Worm (Caenorhabditis elegans): Measurements from ENCODE around the gene F53F8.6.

Gene F53F8.6

ce11 chrV:20703998-20704572 is at the start of gene F53F8.6, which contains the start of gene F53F8.5:
Gene F53F8.6 (plus strand): TSS chrV:20704227.
Gene F53F8.5 (minus strand): TSS chrV:20704049.
- no peak for TF ChIP-seq pha-4 (GFP tag; IDR thresholded peaks at IDR 0.05)
- no peak for TF ChIP-seq pha-4 (tag; optimal IDR thresholded peaks at IDR 0.05)
- peak; percentile 46 for TF ChIP-seq hlh-30 (tag; optimal IDR thresholded peaks at IDR 0.05; ENCODE audit: insufficient read depth)
- TF ChIP-seq F44E2.7 (GFP tag; IDR thresholded peaks at IDR 0.05): no peak
- TF ChIP-seq Y48G9A.11 (GFP tag; IDR thresholded peaks at IDR 0.05): peak; percentile 97
- TF ChIP-seq Y5F2A.4 (GFP tag; optimal IDR thresholded peaks at IDR 0.05): no peak
- TF ChIP-seq lin-1 (GFP tag; IDR thresholded peaks at IDR 0.05): no peak
- TF ChIP-seq lsy-2 (tag; optimal IDR thresholded peaks at IDR 0.05): peak in 1 of 2 experiments; percentile 66
- TF ChIP-seq mes-2 (tag; optimal IDR thresholded peaks at IDR 0.05; ENCODE audit: poor library complexity, severe bottlenecking): peak; percentile 74
- TF ChIP-seq dve-1 (tag; optimal IDR thresholded peaks at IDR 0.05; ENCODE audit: insufficient read depth): peak; percentile 53
- TF ChIP-seq rbr-2 (tag; optimal IDR thresholded peaks at IDR 0.05): no peak
- TF ChIP-seq snpc-4 (tag; optimal IDR thresholded peaks at IDR 0.05): no peak
- peak; percentile 31; the same call in 1 of the 2 replicates for TF ChIP-seq hmg-1.1 (GFP tag; IDR thresholded peaks at IDR 0.05)
- TF ChIP-seq lir-3 (tag; optimal IDR thresholded peaks at IDR 0.05): no peak
- peak; percentile 12 for TF ChIP-seq ces-1 (GFP tag; optimal IDR thresholded peaks at IDR 0.05)
- peak; percentile 29 for TF ChIP-seq nhr-6 (tag; optimal IDR thresholded peaks at IDR 0.05)
- TF ChIP-seq nhr-102 (tag; optimal IDR thresholded peaks at IDR 0.05): no peak
- no peak for TF ChIP-seq F26F4.8 (GFP tag; conservative IDR thresholded peaks at IDR 0.05)
- no peak for TF ChIP-seq daf-19 (GFP tag; conservative IDR thresholded peaks at IDR 0.05)
- TF ChIP-seq dpl-1 (GFP tag; optimal IDR thresholded peaks at IDR 0.05): peak; percentile 85
- TF ChIP-seq Y105C5A.15 (GFP tag; IDR thresholded peaks at IDR 0.05): no peak
- TF ChIP-seq unc-62 (GFP tag; optimal IDR thresholded peaks at IDR 0.05 in 1 of 2): no peak
- TF ChIP-seq unc-62 (tag; optimal IDR thresholded peaks at IDR 0.05): no peak
- TF ChIP-seq egl-43 (GFP tag; IDR thresholded peaks at IDR 0.05): no peak
- TF ChIP-seq ztf-7 (tag; optimal IDR thresholded peaks at IDR 0.05): no peak
- no peak for TF ChIP-seq dmd-8 (GFP tag; IDR thresholded peaks at IDR 0.05)
- TF ChIP-seq zfp-3 (GFP tag; conservative IDR thresholded peaks at IDR 0.05): no peak
- peak; percentile 27 for TF ChIP-seq mep-1 (tag; optimal IDR thresholded peaks at IDR 0.05)
- TF ChIP-seq nhr-76 (tag; optimal IDR thresholded peaks at IDR 0.05): no peak
- no peak for TF ChIP-seq unc-39 (tag; optimal IDR thresholded peaks at IDR 0.05)
- no peak for TF ChIP-seq D1046.2 (GFP tag; IDR thresholded peaks at IDR 0.05)
- no peak for TF ChIP-seq T26A8.4 (GFP tag; IDR thresholded peaks at IDR 0.05)
- no peak for TF ChIP-seq fos-1 (tag; optimal IDR thresholded peaks at IDR 0.05)
- TF ChIP-seq dmd-6 (GFP tag; IDR thresholded peaks at IDR 0.05): no peak
- TF ChIP-seq duxl-1 (tag; optimal IDR thresholded peaks at IDR 0.05; ENCODE audit: poor library complexity): no peak
- no peak for TF ChIP-seq vab-7 (GFP tag; IDR thresholded peaks at IDR 0.05)
- no peak for TF ChIP-seq set-16 (GFP tag; IDR thresholded peaks at IDR 0.05)
- peak; percentile 27; the same call in 1 of the 2 replicates for TF ChIP-seq lin-38 (GFP tag; IDR thresholded peaks at IDR 0.05)
- peak; percentile 96 for TF ChIP-seq T20F7.1 (GFP tag; optimal IDR thresholded peaks at IDR 0.05)
- no peak for TF ChIP-seq hlh-11 (tag; optimal IDR thresholded peaks at IDR 0.05)
- no peak for TF ChIP-seq ztf-11 (tag; optimal IDR thresholded peaks at IDR 0.05)

ce11 chrV:20654350-20654749 is 49.7 kb upstream of the F53F8.6 start, which contains the start of gene mnr-1:
Gene mnr-1 (plus strand): TSS chrV:20654650.
- TF ChIP-seq nhr-237 (tag; optimal IDR thresholded peaks at IDR 0.05) (no peak), ceh-32 (tag; optimal IDR thresholded peaks at IDR 0.05; ENCODE audit: poor library complexity) (no peak), ZK546.5 (tag; optimal IDR thresholded peaks at IDR 0.05) (no peak), dmd-6 (GFP tag; IDR thresholded peaks at IDR 0.05) (no peak), ama-1 (optimal IDR thresholded peaks at IDR 0.05) (no peak), pha-4 (GFP tag; IDR thresholded peaks at IDR 0.05) (no peak), pha-4 (tag; optimal IDR thresholded peaks at IDR 0.05) (no peak), snpc-1.2 (GFP tag; IDR thresholded peaks at IDR 0.05) (no peak), zfp-2 (tag; optimal IDR thresholded peaks at IDR 0.05) (no peak), sdz-12 (GFP tag; optimal IDR thresholded peaks at IDR 0.05) (no peak)

Measured in whole organism, L4 larva.